Fruit fly (Drosophila melanogaster): Measurements from ENCODE around the gene CG32119.

The CG32119 gene

dm6 chr3L:13262250-13262649 is 13.7 kb upstream of the CG32119 start (continued):
- TF ChIP-seq CG11560 (tag; IDR thresholded peaks at IDR 0.05): no peak
- TF ChIP-seq CG12104 (GFP tag; optimal IDR thresholded peaks at IDR 0.05): no peak
- TF ChIP-seq CG6689 (GFP tag; IDR thresholded peaks at IDR 0.05): no peak
- no peak for TF ChIP-seq vnd (GFP tag; IDR thresholded peaks at IDR 0.05; ENCODE audit: partially characterized antibody)
- no peak for TF ChIP-seq Antp (GFP tag; optimal IDR thresholded peaks at IDR 0.05)
- TF ChIP-seq CG3065 (GFP tag; optimal IDR thresholded peaks at IDR 0.05): no peak
- TF ChIP-seq CG17802 (tag; optimal IDR thresholded peaks at IDR 0.05): no peak
- TF ChIP-seq ftz-f1 (GFP tag; optimal IDR thresholded peaks at IDR 0.05): no peak
- no peak for TF ChIP-seq Optix (GFP tag; IDR thresholded peaks at IDR 0.05)
- peak; percentile 4 for TF ChIP-seq sd (tag; optimal IDR thresholded peaks at IDR 0.05)
- no peak for TF ChIP-seq Bteb2 (GFP tag; optimal IDR thresholded peaks at IDR 0.05)
- peak; percentile 14 for TF ChIP-seq trem (tag; optimal IDR thresholded peaks at IDR 0.05)
- no peak for TF ChIP-seq CG9609 (GFP tag; optimal IDR thresholded peaks at IDR 0.05)
- no peak for TF ChIP-seq Meics (GFP tag; optimal IDR thresholded peaks at IDR 0.05)
- TF ChIP-seq peb (GFP tag; IDR thresholded peaks at IDR 0.05): no peak
- TF ChIP-seq grau (tag; optimal IDR thresholded peaks at IDR 0.05): peak; percentile 37
- no peak for TF ChIP-seq cas (GFP tag; IDR thresholded peaks at IDR 0.05)
- no peak for TF ChIP-seq ash1 (GFP tag; optimal IDR thresholded peaks at IDR 0.05)
- peak; percentile 33 for TF ChIP-seq nmo (GFP tag; optimal IDR thresholded peaks at IDR 0.05)
- TF ChIP-seq CG4404 (GFP tag; IDR thresholded peaks at IDR 0.05): 0 out of 2 replicates have a peak, but pooled peaks have one; percentile 28
- no peak for TF ChIP-seq Dfd (GFP tag; optimal IDR thresholded peaks at IDR 0.05)
- TF ChIP-seq esg (GFP tag; conservative IDR thresholded peaks at IDR 0.05): peak; percentile 48
- no peak for TF ChIP-seq Dbx (GFP tag; IDR thresholded peaks at IDR 0.05)
- TF ChIP-seq CG12744 (GFP tag; optimal IDR thresholded peaks at IDR 0.05): no peak
- TF ChIP-seq repo (GFP tag; optimal IDR thresholded peaks at IDR 0.05): no peak
- TF ChIP-seq Fer1 (GFP tag; optimal IDR thresholded peaks at IDR 0.05): no peak
- no peak for TF ChIP-seq zen2 (GFP tag; IDR thresholded peaks at IDR 0.05; ENCODE audit: partially characterized antibody)
- TF ChIP-seq D19A (tag; optimal IDR thresholded peaks at IDR 0.05): peak; percentile 33
- TF ChIP-seq Rx (GFP tag; IDR thresholded peaks at IDR 0.05): no peak
- peak; percentile 51; the same call in 1 of the 2 replicates for TF ChIP-seq stc (GFP tag; IDR thresholded peaks at IDR 0.05)
- 0 out of 2 replicates have a peak, but pooled peaks have one; percentile 21 for TF ChIP-seq sob (GFP tag; IDR thresholded peaks at IDR 0.05)
- TF ChIP-seq az2 (GFP tag; optimal IDR thresholded peaks at IDR 0.05): peak; percentile 53
- TF ChIP-seq CG13424 (tag; optimal IDR thresholded peaks at IDR 0.05): peak; percentile 27
- no peak for TF ChIP-seq ab (GFP tag; optimal IDR thresholded peaks at IDR 0.05)
- no peak for TF ChIP-seq ap (GFP tag; IDR thresholded peaks at IDR 0.05)
- no peak for TF ChIP-seq en (GFP tag; optimal IDR thresholded peaks at IDR 0.05)
- TF ChIP-seq Sox102F (GFP tag; optimal IDR thresholded peaks at IDR 0.05): peak; percentile 61
- TF ChIP-seq CG11695 (GFP tag; IDR thresholded peaks at IDR 0.05): no peak
- TF ChIP-seq Med (GFP tag): peak; percentile 72
- peak; percentile 16 for TF ChIP-seq Fer3 (tag; optimal IDR thresholded peaks at IDR 0.05)
- TF ChIP-seq CG4707 (GFP tag; optimal IDR thresholded peaks at IDR 0.05): no peak
- TF ChIP-seq Xrp1 (GFP tag; IDR thresholded peaks at IDR 0.05): peak; percentile 60
- no peak for TF ChIP-seq insv (GFP tag; optimal IDR thresholded peaks at IDR 0.05)
- TF ChIP-seq sim (GFP tag; IDR thresholded peaks at IDR 0.05): no peak
- peak; percentile 65 for TF ChIP-seq CG2712 (tag; optimal IDR thresholded peaks at IDR 0.05)
- no peak for TF ChIP-seq HLH4C (GFP tag; IDR thresholded peaks at IDR 0.05; ENCODE audit: partially characterized antibody)
- TF ChIP-seq Eip74EF (GFP tag; optimal IDR thresholded peaks at IDR 0.05): peak in 1 of 2 experiments; percentile 17
- TF ChIP-seq bsh (GFP tag; optimal IDR thresholded peaks at IDR 0.05): peak in 1 of 2 experiments; percentile 36
- TF ChIP-seq jigr1 (GFP tag; IDR thresholded peaks at IDR 0.05): no peak
- TF ChIP-seq ttk (GFP tag; IDR thresholded peaks at IDR 0.05): 0 out of 2 replicates have a peak, but pooled peaks have one; percentile 22
- peak; percentile 17 for TF ChIP-seq tin (GFP tag; optimal IDR thresholded peaks at IDR 0.05)
- TF ChIP-seq Gug (GFP tag; IDR thresholded peaks at IDR 0.05): no peak

Measured in whole organism, embryonic.